Worm (Caenorhabditis elegans): Measurements from ENCODE around the gene F27D9.13.
"Not testable (repeated sequence)": the region's sequence is repeated elsewhere in the genome, so short reads cannot be mapped to it uniquely, and the experiment has no call there.

Gene F27D9.13

DNA sequence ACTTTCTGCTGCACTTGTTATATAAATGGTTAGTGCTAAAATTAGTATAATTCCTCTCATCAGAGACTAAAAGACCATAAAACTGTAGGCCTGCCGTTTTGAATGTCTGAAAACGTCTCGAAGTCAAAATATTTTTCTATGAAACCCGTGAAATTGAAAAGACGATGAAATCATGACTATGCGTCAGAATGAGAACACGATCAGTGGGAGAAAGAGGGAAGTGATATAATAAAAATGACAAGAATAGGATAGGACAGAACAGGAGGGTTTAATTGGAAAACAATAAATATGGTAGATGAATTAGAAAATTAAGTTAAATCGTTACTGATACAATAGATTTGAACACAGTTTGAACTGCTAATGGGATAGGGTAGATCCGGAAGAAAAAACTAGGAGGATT, 3.4 kb upstream of the F27D9.13 start, which contains the start of gene F27D9.7:
Gene F27D9.7 (minus strand): TSS at position 101 of the 400 bp plus-strand sequence.
- TF ChIP-seq aly-2 (tag; optimal IDR thresholded peaks at IDR 0.05) (no peak), lin-13 (GFP tag; optimal IDR thresholded peaks at IDR 0.05) (no peak), nhr-10 (tag; optimal IDR thresholded peaks at IDR 0.05) (no peak), nhr-237 (tag; optimal IDR thresholded peaks at IDR 0.05) (no peak), nhr-11 (tag; optimal IDR thresholded peaks at IDR 0.05) (no peak)

DNA sequence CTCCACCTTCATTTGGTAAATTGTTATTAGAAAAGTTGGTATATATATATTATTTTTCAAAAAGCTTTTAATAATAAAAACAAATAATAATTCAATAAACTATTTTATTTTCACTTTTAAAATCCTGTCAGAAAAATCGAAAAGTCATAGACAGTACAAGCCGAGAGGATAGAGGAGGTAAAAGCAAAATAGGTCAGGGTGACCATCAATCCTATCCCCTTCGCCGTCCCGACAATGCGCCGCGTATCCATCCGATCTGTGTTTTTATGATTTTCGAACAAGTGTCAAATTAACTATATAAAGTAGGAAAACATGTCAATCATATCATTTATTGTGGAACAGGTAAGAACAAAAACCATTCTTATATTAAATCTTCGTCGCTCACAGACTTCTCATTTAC, 1.8 kb downstream of the F27D9.13 start:
- TF ChIP-seq fos-1 (tag; optimal IDR thresholded peaks at IDR 0.05) (no peak), blmp-1 (tag; optimal IDR thresholded peaks at IDR 0.05; ENCODE audit: insufficient read depth) (peak; percentile 49), ZK546.5 (tag; optimal IDR thresholded peaks at IDR 0.05) (no peak), dmd-4 (tag; optimal IDR thresholded peaks at IDR 0.05) (no peak), mdl-1 (tag; optimal IDR thresholded peaks at IDR 0.05) (no peak), ceh-82 (tag; optimal IDR thresholded peaks at IDR 0.05) (no peak), aly-2 (tag; optimal IDR thresholded peaks at IDR 0.05) (no peak), gmeb-1 (tag; optimal IDR thresholded peaks at IDR 0.05) (no peak)

DNA sequence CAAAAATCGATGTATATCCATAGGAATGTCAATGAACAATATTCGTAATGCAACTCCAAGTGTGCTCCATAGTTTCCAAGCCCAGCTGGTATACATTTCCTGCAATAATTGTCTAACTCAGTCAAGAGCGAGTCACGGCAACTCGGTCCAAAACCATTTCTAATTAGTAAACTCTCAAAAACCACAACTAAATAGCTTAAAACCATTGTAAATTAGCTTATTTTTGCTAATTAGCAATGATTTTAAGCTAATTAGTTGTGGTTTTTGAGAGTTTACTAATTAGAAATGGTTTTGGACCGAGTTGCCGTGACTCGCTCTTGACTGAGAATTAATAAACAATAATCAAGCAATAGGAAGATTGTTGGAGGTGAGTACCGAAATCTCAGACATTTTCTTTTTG, 2.4 kb downstream of the F27D9.13 start, which contains the start of gene dhs-29:
Gene dhs-29 (minus strand): TSS at position 101 of the 400 bp plus-strand sequence.
- TF ChIP-seq unc-55 (GFP tag; optimal IDR thresholded peaks at IDR 0.05); lin-13 (GFP tag; optimal IDR thresholded peaks at IDR 0.05); ama-1 (optimal IDR thresholded peaks at IDR 0.05): not testable (repeated sequence)

DNA sequence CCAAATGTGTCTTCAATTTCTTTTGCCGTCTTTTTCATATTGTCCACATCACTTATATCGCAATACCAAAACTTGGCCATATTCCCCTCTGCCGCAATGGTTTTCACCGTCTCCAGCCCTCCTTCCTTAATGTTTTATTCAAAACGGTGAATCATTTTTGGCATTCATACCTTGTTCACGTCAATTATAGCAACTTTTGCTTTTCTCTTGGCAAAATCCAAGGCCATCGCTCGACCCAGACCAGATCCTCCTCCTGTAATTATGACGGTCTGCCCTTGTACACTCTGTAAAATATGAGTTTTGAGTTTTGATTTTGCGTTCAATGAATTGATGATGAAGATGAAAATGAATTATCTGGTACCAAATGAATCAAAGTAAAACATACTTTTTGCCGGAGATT, 2.8 kb downstream of the F27D9.13 start:
- TF ChIP-seq sem-4 (tag; optimal IDR thresholded peaks at IDR 0.05) = no peak
- no peak for TF ChIP-seq nhr-10 (tag; optimal IDR thresholded peaks at IDR 0.05)
- no peak for TF ChIP-seq ceh-16 (tag; optimal IDR thresholded peaks at IDR 0.05)
- no peak for TF ChIP-seq sma-9 (GFP tag; optimal IDR thresholded peaks at IDR 0.05)
- no peak for TF ChIP-seq sma-9 (tag; optimal IDR thresholded peaks at IDR 0.05)
- TF ChIP-seq skn-1 (tag; optimal IDR thresholded peaks at IDR 0.05) = no peak
- no peak for TF ChIP-seq lsy-2 (tag; optimal IDR thresholded peaks at IDR 0.05)
- no peak for TF ChIP-seq crh-2 (tag; optimal IDR thresholded peaks at IDR 0.05)
- TF ChIP-seq F13H6.1 (tag; optimal IDR thresholded peaks at IDR 0.05) = no peak
- no peak for TF ChIP-seq dmd-4 (tag; optimal IDR thresholded peaks at IDR 0.05)
- TF ChIP-seq mab-5 (tag; optimal IDR thresholded peaks at IDR 0.05) = no peak
- no peak for TF ChIP-seq lin-13 (GFP tag; optimal IDR thresholded peaks at IDR 0.05)
- TF ChIP-seq blmp-1 (tag; optimal IDR thresholded peaks at IDR 0.05; ENCODE audit: insufficient read depth) = no peak
- TF ChIP-seq nhr-77 (tag; optimal IDR thresholded peaks at IDR 0.05) = no peak
- no peak for TF ChIP-seq alr-1 (tag; optimal IDR thresholded peaks at IDR 0.05)
- TF ChIP-seq mbf-1 (tag; optimal IDR thresholded peaks at IDR 0.05) = no peak
- TF ChIP-seq mdl-1 (tag; optimal IDR thresholded peaks at IDR 0.05) = no peak
- TF ChIP-seq nhr-21 (tag; optimal IDR thresholded peaks at IDR 0.05) = no peak

DNA sequence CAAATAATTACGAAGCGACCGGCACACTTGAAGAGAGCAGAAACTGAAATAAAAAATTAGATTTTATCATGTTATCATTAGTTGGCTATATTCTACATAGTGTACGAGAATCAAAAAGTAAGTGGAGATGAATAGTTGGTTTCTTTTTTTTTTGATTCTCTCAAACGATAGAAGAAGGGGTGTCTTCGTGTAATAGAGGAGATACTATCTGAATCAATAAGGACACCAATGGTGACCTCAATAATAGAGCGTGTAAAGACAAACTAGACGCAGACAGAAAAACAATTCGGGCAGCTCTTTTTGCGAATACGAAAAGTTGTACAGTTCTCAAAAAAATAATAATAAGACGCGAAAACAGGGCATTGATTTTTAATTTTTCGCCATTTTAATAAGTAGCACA, 4.7 kb downstream of the F27D9.13 start:
- TF ChIP-seq ztf-4 (tag; optimal IDR thresholded peaks at IDR 0.05) (no peak), elt-1 (tag; optimal IDR thresholded peaks at IDR 0.05) (no peak), mdl-1 (tag; optimal IDR thresholded peaks at IDR 0.05) (no peak), blmp-1 (tag; optimal IDR thresholded peaks at IDR 0.05; ENCODE audit: insufficient read depth) (no peak), sma-3 (GFP tag; optimal IDR thresholded peaks at IDR 0.05) (no peak), nhr-25 (tag; optimal IDR thresholded peaks at IDR 0.05) (peak; percentile 6), lin-11 (tag; optimal IDR thresholded peaks at IDR 0.05) (no peak), ZK546.5 (tag; optimal IDR thresholded peaks at IDR 0.05) (no peak), nhr-237 (tag; optimal IDR thresholded peaks at IDR 0.05) (no peak), lsy-2 (tag; optimal IDR thresholded peaks at IDR 0.05) (peak in 1 of 2 experiments; percentile 4)

DNA sequence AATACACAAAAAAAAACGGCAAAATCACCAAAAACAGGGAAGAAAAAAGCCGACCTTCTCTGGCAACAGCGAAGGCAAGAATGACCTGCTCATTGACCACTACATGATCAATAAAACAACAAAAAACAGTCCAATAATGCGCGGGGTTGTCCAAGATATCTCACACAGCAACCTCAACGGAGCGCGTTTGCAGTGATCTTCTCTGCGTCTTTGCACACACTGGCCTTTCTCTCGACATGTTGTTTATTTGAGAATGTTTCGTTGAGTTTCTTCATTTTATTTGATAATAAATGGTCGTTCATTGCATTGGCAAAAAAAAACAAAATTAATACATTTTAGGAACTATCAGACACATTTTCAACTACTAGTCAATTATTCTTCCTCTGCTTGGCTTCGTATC, 5.6 kb downstream of the F27D9.13 start:
- TF ChIP-seq crh-2 (tag; optimal IDR thresholded peaks at IDR 0.05) = peak; percentile 31
- TF ChIP-seq sma-3 (GFP tag; optimal IDR thresholded peaks at IDR 0.05) = peak; percentile 31
- TF ChIP-seq ztf-4 (tag; optimal IDR thresholded peaks at IDR 0.05) = no peak
- TF ChIP-seq zag-1 (tag; optimal IDR thresholded peaks at IDR 0.05) = no peak
- TF ChIP-seq sma-9 (GFP tag; optimal IDR thresholded peaks at IDR 0.05) = peak; percentile 62
- TF ChIP-seq sma-9 (tag; optimal IDR thresholded peaks at IDR 0.05) = no peak
- TF ChIP-seq unc-62 (GFP tag; optimal IDR thresholded peaks at IDR 0.05) = no peak
- TF ChIP-seq nhr-237 (tag; optimal IDR thresholded peaks at IDR 0.05) = no peak
- TF ChIP-seq mdl-1 (tag; optimal IDR thresholded peaks at IDR 0.05) = no peak
- TF ChIP-seq lsy-2 (tag; optimal IDR thresholded peaks at IDR 0.05) = peak in 1 of 2 experiments; percentile 26
- TF ChIP-seq lin-13 (GFP tag; optimal IDR thresholded peaks at IDR 0.05) = peak; percentile 62
- no peak for TF ChIP-seq nhr-77 (tag; optimal IDR thresholded peaks at IDR 0.05)
- TF ChIP-seq fos-1 (tag; optimal IDR thresholded peaks at IDR 0.05) = no peak
- no peak for TF ChIP-seq ceh-82 (tag; optimal IDR thresholded peaks at IDR 0.05)
- TF ChIP-seq nhr-6 (tag; optimal IDR thresholded peaks at IDR 0.05) = no peak
- no peak for TF ChIP-seq nhr-11 (tag; optimal IDR thresholded peaks at IDR 0.05)
- no peak for TF ChIP-seq skn-1 (tag; optimal IDR thresholded peaks at IDR 0.05)
- TF ChIP-seq alr-1 (tag; optimal IDR thresholded peaks at IDR 0.05) = no peak
- TF ChIP-seq blmp-1 (tag; optimal IDR thresholded peaks at IDR 0.05; ENCODE audit: insufficient read depth) = peak; percentile 23
- TF ChIP-seq mab-5 (tag; optimal IDR thresholded peaks at IDR 0.05) = no peak
- no peak for TF ChIP-seq ceh-16 (tag; optimal IDR thresholded peaks at IDR 0.05)
- TF ChIP-seq lin-39 (tag; optimal IDR thresholded peaks at IDR 0.05) = no peak
- peak; percentile 4 for TF ChIP-seq C34F6.9 (tag; optimal IDR thresholded peaks at IDR 0.05)
- no peak for TF ChIP-seq snpc-4 (tag; optimal IDR thresholded peaks at IDR 0.05)
- no peak for TF ChIP-seq ztf-1 (GFP tag; conservative IDR thresholded peaks at IDR 0.05)
- no peak for TF ChIP-seq nhr-23 (tag; optimal IDR thresholded peaks at IDR 0.05)
- no peak for TF ChIP-seq nhr-10 (tag; optimal IDR thresholded peaks at IDR 0.05)
- no peak for TF ChIP-seq aly-2 (tag; optimal IDR thresholded peaks at IDR 0.05)
